Worm (Caenorhabditis elegans) whole organism, L3 larva: ENCODE results near the gene H12D21.11.

Experiments
- R02D3.7 ChIP-seq: fragments of 150-350 bp; optimal IDR thresholded peaks from 2 replicates; lab custom pipeline; 2014; ENCODE audit warnings: missing biosample characterization, missing genetic modification characterization
- ceh-82 ChIP-seq: fragments of 150-350 bp; optimal IDR thresholded peaks from 2 replicates; lab custom pipeline; 2014; ENCODE audit warnings: missing biosample characterization, missing genetic modification characterization
- lin-15B ChIP-seq: fragments of 150-350 bp; optimal IDR thresholded peaks from 2 replicates; lab custom pipeline; 2014; ENCODE audit warnings: missing biosample characterization, missing genetic modification characterization
- nhr-12 ChIP-seq: fragments of 150-350 bp; optimal IDR thresholded peaks from 2 replicates; lab custom pipeline; 2014; ENCODE audit warnings: missing biosample characterization, missing genetic modification characterization
- nhr-76 ChIP-seq: fragments of 150-350 bp; sonication (generic microtip); optimal IDR thresholded peaks from 5 replicates; lab custom pipeline; 2014; ENCODE audit warnings: missing biosample characterization, missing genetic modification characterization
- pha-4 ChIP-seq: fragments of 150-350 bp; optimal IDR thresholded peaks from 2 replicates; lab custom pipeline; 2014; ENCODE audit warnings: missing biosample characterization, missing genetic modification reagents, missing genetic modification characterization

- TF ChIP-seq nhr-76 (tag; lab: Kevin White, UChicago): no peak
- TF ChIP-seq pha-4 (tag; lab: Kevin White, UChicago): no peak
- TF ChIP-seq R02D3.7 (tag; lab: Kevin White, UChicago): no peak
- TF ChIP-seq lin-15B (tag; lab: Kevin White, UChicago): no peak
- no peak for TF ChIP-seq ceh-82 (tag; lab: Kevin White, UChicago)
- TF ChIP-seq nhr-12: no peak
These were observed 12.5 kb downstream of the H12D21.11 start, which contains the start of gene srg-55 for ce11 chrV:14928248-14928647.
